Worm (Caenorhabditis elegans) whole organism, L2 larva: ENCODE results near the gene Y39H10B.3.
A peak's percentile ranks its signal among the peaks of the same experiment; 100 is the strongest.

Source experiments
- C34F6.9 ChIP-seq: fragments of 150-350 bp; optimal IDR thresholded peaks from 2 replicates; lab custom pipeline; 2014; ENCODE audit warnings: missing biosample characterization, missing genetic modification characterization
- F13H6.1 ChIP-seq: sonication (generic microtip); optimal IDR thresholded peaks from 2 replicates; lab custom pipeline; 2016; ENCODE audit warnings: missing genetic modification characterization, missing compliant biosample characterization
- R02D3.7 ChIP-seq: fragments of 150-350 bp; optimal IDR thresholded peaks from 2 replicates; lab custom pipeline; 2014; ENCODE audit warnings: missing biosample characterization, missing genetic modification characterization
- Y55F3AM.14 ChIP-seq: fragments of 200-800 bp; sonication (Bioruptor generic); optimal IDR thresholded peaks from 2 replicates; lab custom pipeline; 2018; ENCODE audit warnings: mild to moderate bottlenecking, missing genetic modification characterization, missing compliant biosample characterization
- ZK546.5 ChIP-seq: sonication (generic microtip); optimal IDR thresholded peaks from 2 replicates; lab custom pipeline; 2017; ENCODE audit warnings: missing biosample characterization, missing genetic modification characterization
- aly-2 ChIP-seq: fragments of 150-350 bp; optimal IDR thresholded peaks from 2 replicates; lab custom pipeline; 2014; ENCODE audit warnings: missing biosample characterization, missing genetic modification characterization
- ama-1 ChIP-seq: fragments of 150-350 bp; optimal IDR thresholded peaks from 2 replicates; lab custom pipeline; 2018; ENCODE audit warnings: inconsistent platforms
- blmp-1 ChIP-seq: sonication (generic microtip); optimal IDR thresholded peaks from 2 replicates; lab custom pipeline; 2017; ENCODE audit warnings: missing genetic modification characterization, mild to moderate bottlenecking, missing compliant biosample characterization, antibody characterized with exemption, moderate library complexity; ENCODE audit not compliant: insufficient read depth
- ceh-16 ChIP-seq: fragments of 150-350 bp; optimal IDR thresholded peaks from 2 replicates; lab custom pipeline; 2014; ENCODE audit warnings: missing biosample characterization, missing genetic modification characterization
- ceh-82 ChIP-seq: fragments of 150-350 bp; optimal IDR thresholded peaks from 2 replicates; lab custom pipeline; 2014; ENCODE audit warnings: missing biosample characterization, missing genetic modification characterization
- crh-2 ChIP-seq: sonication (generic microtip); optimal IDR thresholded peaks from 2 replicates; lab custom pipeline; 2017; ENCODE audit warnings: missing biosample characterization, missing genetic modification characterization
- dmd-4 ChIP-seq: sonication (generic microtip); optimal IDR thresholded peaks from 2 replicates; lab custom pipeline; 2017; ENCODE audit warnings: missing biosample characterization, missing genetic modification characterization
- elt-1 ChIP-seq: fragments of 150-350 bp; optimal IDR thresholded peaks from 2 replicates; lab custom pipeline; 2014; ENCODE audit warnings: missing biosample characterization, missing genetic modification characterization
- elt-3 ChIP-seq: sonication (generic microtip); optimal IDR thresholded peaks from 2 replicates; lab custom pipeline; 2017; ENCODE audit warnings: missing biosample characterization, missing genetic modification characterization
- fos-1 ChIP-seq: fragments of 150-350 bp; optimal IDR thresholded peaks from 2 replicates; lab custom pipeline; 2014; ENCODE audit warnings: missing biosample characterization, missing genetic modification characterization
- gmeb-1 ChIP-seq: fragments of 150-350 bp; optimal IDR thresholded peaks from 2 replicates; lab custom pipeline; 2014; ENCODE audit warnings: missing biosample characterization, missing genetic modification characterization
- lin-11 ChIP-seq: fragments of 150-350 bp; sonication (generic microtip); optimal IDR thresholded peaks from 2 replicates; lab custom pipeline; 2014; ENCODE audit warnings: missing biosample characterization, missing genetic modification characterization, inconsistent platforms, mixed read lengths
- lin-13 ChIP-seq: fragments of 150-350 bp; optimal IDR thresholded peaks from 2 replicates; lab custom pipeline; 2014; ENCODE audit warnings: missing biosample characterization, missing genetic modification reagents, missing genetic modification characterization
- lin-39 ChIP-seq: fragments of 150-350 bp; optimal IDR thresholded peaks from 2 replicates; lab custom pipeline; 2014; ENCODE audit warnings: missing biosample characterization, missing genetic modification reagents, missing genetic modification characterization
- lsy-2 ChIP-seq, 2 experiments: fragments of 150-350 bp in 1 of 2; sonication (generic microtip) in 1 of 2; optimal IDR thresholded peaks; 2 replicates each; lab custom pipeline; 2014 to 2017; ENCODE audit warnings: missing biosample characterization in 2 of 2, missing genetic modification characterization in 2 of 2
- mab-5 ChIP-seq: fragments of 150-350 bp; optimal IDR thresholded peaks from 2 replicates; lab custom pipeline; 2014; ENCODE audit warnings: missing biosample characterization, missing genetic modification characterization
- mbf-1 ChIP-seq: sonication (generic microtip); optimal IDR thresholded peaks from 2 replicates; lab custom pipeline; 2017; ENCODE audit warnings: missing biosample characterization, missing genetic modification characterization
- mdl-1 ChIP-seq, 2 experiments: fragments of 150-350 bp in 1 of 2; sonication (generic microtip) in 1 of 2; optimal IDR thresholded peaks; 2 replicates each; lab custom pipeline; 2017; ENCODE audit warnings: missing biosample characterization in 2 of 2, missing genetic modification characterization in 2 of 2
- nhr-10 ChIP-seq: sonication (generic microtip); optimal IDR thresholded peaks from 2 replicates; lab custom pipeline; 2017; ENCODE audit warnings: missing biosample characterization, missing genetic modification characterization
- nhr-11 ChIP-seq: fragments of 150-350 bp; optimal IDR thresholded peaks from 2 replicates; lab custom pipeline; 2014; ENCODE audit warnings: missing biosample characterization, missing genetic modification characterization
- nhr-12 ChIP-seq: fragments of 150-350 bp; optimal IDR thresholded peaks from 2 replicates; lab custom pipeline; 2014; ENCODE audit warnings: missing biosample characterization, missing genetic modification characterization
- nhr-129 ChIP-seq: fragments of 150-350 bp; optimal IDR thresholded peaks from 2 replicates; lab custom pipeline; 2014; ENCODE audit warnings: missing biosample characterization, missing genetic modification characterization
- nhr-21 ChIP-seq: fragments of 150-350 bp; optimal IDR thresholded peaks from 2 replicates; lab custom pipeline; 2014; ENCODE audit warnings: missing biosample characterization, missing genetic modification characterization
- nhr-23 ChIP-seq: fragments of 150-350 bp; optimal IDR thresholded peaks from 2 replicates; lab custom pipeline; 2014; ENCODE audit warnings: missing biosample characterization, missing genetic modification reagents, missing genetic modification characterization
- nhr-237 ChIP-seq: fragments of 150-350 bp; optimal IDR thresholded peaks from 2 replicates; lab custom pipeline; 2014; ENCODE audit warnings: missing biosample characterization, missing genetic modification characterization
- nhr-25 ChIP-seq: fragments of 150-350 bp; sonication (generic microtip); optimal IDR thresholded peaks from 3 replicates; lab custom pipeline; 2014; ENCODE audit warnings: missing biosample characterization, missing genetic modification characterization
- nhr-6 ChIP-seq: fragments of 150-350 bp; optimal IDR thresholded peaks from 2 replicates; lab custom pipeline; 2014; ENCODE audit warnings: missing biosample characterization, missing genetic modification characterization
- nhr-77 ChIP-seq: fragments of 150-350 bp; optimal IDR thresholded peaks from 2 replicates; lab custom pipeline; 2014; ENCODE audit warnings: missing biosample characterization, missing genetic modification characterization
- peb-1 ChIP-seq: fragments of 150-350 bp; optimal IDR thresholded peaks from 2 replicates; lab custom pipeline; 2014; ENCODE audit warnings: missing biosample characterization, missing genetic modification characterization
- sem-4 ChIP-seq: fragments of 150-350 bp; optimal IDR thresholded peaks from 2 replicates; lab custom pipeline; 2014; ENCODE audit warnings: missing biosample characterization, missing genetic modification reagents, missing genetic modification characterization
- skn-1 ChIP-seq: sonication (generic microtip); optimal IDR thresholded peaks from 2 replicates; lab custom pipeline; 2017; ENCODE audit warnings: missing biosample characterization, missing genetic modification characterization
- sma-3 ChIP-seq: sonication (generic microtip); optimal IDR thresholded peaks from 2 replicates; lab custom pipeline; 2016; ENCODE audit warnings: missing genetic modification reagents, missing genetic modification characterization, missing compliant biosample characterization
- sma-9 ChIP-seq, 2 experiments: fragments of 150-350 bp in 1 of 2; sonication (generic microtip) in 1 of 2; optimal IDR thresholded peaks; 2 replicates each; lab custom pipeline; 2014 to 2016; ENCODE audit warnings: missing genetic modification characterization in 2 of 2, mild to moderate bottlenecking in 1 of 2, missing biosample characterization in 1 of 2, missing compliant biosample characterization in 1 of 2, missing genetic modification reagents in 1 of 2, moderate library complexity in 1 of 2
- snpc-4 ChIP-seq: fragments of 150-350 bp; optimal IDR thresholded peaks from 2 replicates; lab custom pipeline; 2014; ENCODE audit warnings: missing biosample characterization, missing genetic modification characterization
- unc-39 ChIP-seq: fragments of 150-350 bp; optimal IDR thresholded peaks from 2 replicates; lab custom pipeline; 2014; ENCODE audit warnings: missing biosample characterization, missing genetic modification characterization
- unc-55 ChIP-seq: fragments of 150-350 bp; sonication (generic microtip); optimal IDR thresholded peaks from 3 replicates; lab custom pipeline; 2014; ENCODE audit warnings: missing biosample characterization, missing genetic modification reagents, missing genetic modification characterization
- unc-62 ChIP-seq: fragments of 150-350 bp; optimal IDR thresholded peaks from 2 replicates; lab custom pipeline; 2014; ENCODE audit warnings: missing biosample characterization, missing genetic modification reagents, missing genetic modification characterization
- zag-1 ChIP-seq: fragments of 150-350 bp; optimal IDR thresholded peaks from 2 replicates; lab custom pipeline; 2014; ENCODE audit warnings: missing biosample characterization, missing genetic modification characterization
- ztf-1 ChIP-seq: fragments of 200-800 bp; sonication (Bioruptor generic); conservative IDR thresholded peaks from 2 replicates; pipeline ENCODE4 v1.3.6; 2022; ENCODE audit warnings: missing genetic modification characterization, missing compliant biosample characterization
- ztf-11 ChIP-seq: sonication (generic microtip); optimal IDR thresholded peaks from 2 replicates; lab custom pipeline; 2017; ENCODE audit warnings: missing biosample characterization, missing genetic modification characterization
- ztf-4 ChIP-seq: fragments of 150-350 bp; optimal IDR thresholded peaks from 2 replicates; lab custom pipeline; 2014; ENCODE audit warnings: missing biosample characterization, missing genetic modification characterization

Y39H10B.3 gene

ce11 chrV:3637086-3637485 lies 33.5 kb upstream of the Y39H10B.3 start, which contains the start of gene srx-41:
Gene srx-41, minus strand, starts transcription at chrV:3637186.
- TF ChIP-seq unc-55 (GFP tag; lab: Kevin White, UChicago) (no peak), sma-9 (GFP tag; optimal IDR thresholded peaks at IDR 0.05; lab: Kevin White, UChicago) (no peak), sma-9 (tag; optimal IDR thresholded peaks at IDR 0.05; lab: Kevin White, UChicago) (no peak), nhr-237 (tag; lab: Kevin White, UChicago) (no peak), nhr-23 (tag; lab: Kevin White, UChicago) (no peak), aly-2 (tag; lab: Kevin White, UChicago) (no peak), nhr-12 (tag; lab: Kevin White, UChicago) (no peak), ztf-11 (tag; lab: Kevin White, UChicago) (no peak), ztf-4 (tag; lab: Kevin White, UChicago) (no peak), lsy-2 (tag; optimal IDR thresholded peaks at IDR 0.05; lab: Kevin White, UChicago) (no peak), blmp-1 (tag; lab: Kevin White, UChicago) (no peak), sma-3 (GFP tag; lab: Kevin White, UChicago) (no peak), F13H6.1 (no peak), ZK546.5 (tag; lab: Kevin White, UChicago) (no peak), fos-1 (tag; lab: Kevin White, UChicago) (no peak), unc-39 (tag; lab: Kevin White, UChicago) (no peak), skn-1 (tag; lab: Kevin White, UChicago) (no peak)

DNA sequence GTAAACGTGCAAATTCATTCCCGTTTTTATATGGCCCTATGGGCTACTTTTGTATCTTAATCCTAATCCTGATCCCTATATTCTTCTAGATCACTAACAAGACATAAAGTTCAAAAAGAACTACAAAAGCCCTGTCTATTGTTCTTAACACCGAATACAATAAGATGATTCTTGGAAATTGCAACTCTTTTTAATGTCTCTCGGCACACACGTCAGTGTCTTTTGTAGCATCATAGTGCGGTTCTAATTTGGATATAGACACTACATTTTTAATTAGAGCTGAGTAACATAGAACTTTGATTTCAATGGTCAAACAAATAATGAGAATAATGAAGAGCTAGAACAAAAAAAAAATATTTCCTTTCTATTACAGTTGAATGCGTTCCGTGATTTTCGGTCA lies 30.7 kb upstream of the Y39H10B.3 start:
- TF ChIP-seq C34F6.9 (tag; lab: Kevin White, UChicago) (no peak), ama-1 (lab: Kevin White, UChicago) (no peak), gmeb-1 (no peak), nhr-237 (tag; lab: Kevin White, UChicago) (no peak)
- TF ChIP-seq, all 48 proteins: peak for 0

ce11 chrV:3644193-3644693 lies 26.4 kb upstream of the Y39H10B.3 start, which contains the start of gene F59B1.8:
Gene F59B1.8, minus strand, starts transcription at chrV:3644243.
- TF ChIP-seq ceh-16 (tag; lab: Kevin White, UChicago) = no peak
- no peak for TF ChIP-seq unc-39 (tag; lab: Kevin White, UChicago)
- peak; percentile 55 for TF ChIP-seq sem-4
- peak; percentile 25 for TF ChIP-seq crh-2 (tag; lab: Kevin White, UChicago)
- peak in 1 of 2 experiments; percentile 49 for TF ChIP-seq lsy-2 (tag; optimal IDR thresholded peaks at IDR 0.05; lab: Kevin White, UChicago)
- no peak for TF ChIP-seq elt-1 (tag; lab: Kevin White, UChicago)
- TF ChIP-seq ama-1 (lab: Kevin White, UChicago) = no peak
- TF ChIP-seq dmd-4 (tag; lab: Kevin White, UChicago) = no peak
- TF ChIP-seq nhr-23 (tag; lab: Kevin White, UChicago) = no peak
- peak; percentile 3 for TF ChIP-seq nhr-21 (tag; lab: Kevin White, UChicago)
- peak; percentile 66 for TF ChIP-seq gmeb-1
- TF ChIP-seq R02D3.7 (tag; lab: Kevin White, UChicago) = no peak
- TF ChIP-seq lin-11 = no peak
- TF ChIP-seq Y55F3AM.14 = no peak
- no peak for TF ChIP-seq nhr-6
- TF ChIP-seq ztf-1 = no peak
- peak; percentile 97 for TF ChIP-seq sma-9 (GFP tag; optimal IDR thresholded peaks at IDR 0.05; lab: Kevin White, UChicago)
- no peak for TF ChIP-seq sma-9 (tag; optimal IDR thresholded peaks at IDR 0.05; lab: Kevin White, UChicago)
- peak; percentile 72 for TF ChIP-seq nhr-25 (tag; lab: Kevin White, UChicago)
- no peak for TF ChIP-seq ceh-82 (tag; lab: Kevin White, UChicago)
- no peak for TF ChIP-seq lin-39 (tag; lab: Kevin White, UChicago)
- TF ChIP-seq zag-1 = no peak
- TF ChIP-seq fos-1 (tag; lab: Kevin White, UChicago) = peak; percentile 91
- TF ChIP-seq C34F6.9 (tag; lab: Kevin White, UChicago) = peak; percentile 34
- no peak for TF ChIP-seq skn-1 (tag; lab: Kevin White, UChicago)
- no peak for TF ChIP-seq ztf-11 (tag; lab: Kevin White, UChicago)
- peak; percentile 78 for TF ChIP-seq F13H6.1
- TF ChIP-seq nhr-10 (tag; lab: Kevin White, UChicago) = no peak
- no peak for TF ChIP-seq unc-55 (GFP tag; lab: Kevin White, UChicago)
- TF ChIP-seq aly-2 (tag; lab: Kevin White, UChicago) = no peak
- TF ChIP-seq sma-3 (GFP tag; lab: Kevin White, UChicago) = peak; percentile 58
- peak in 1 of 2 experiments; percentile 9 for TF ChIP-seq mdl-1 (tag; optimal IDR thresholded peaks at IDR 0.05; lab: Kevin White, UChicago)
- TF ChIP-seq mbf-1 (tag; lab: Kevin White, UChicago) = no peak
- TF ChIP-seq peb-1 (tag; lab: Kevin White, UChicago) = no peak
- TF ChIP-seq ZK546.5 (tag; lab: Kevin White, UChicago) = no peak
- no peak for TF ChIP-seq blmp-1 (tag; lab: Kevin White, UChicago)
- TF ChIP-seq unc-62 (GFP tag; lab: Kevin White, UChicago) = no peak
- peak; percentile 68 for TF ChIP-seq nhr-129 (tag; lab: Kevin White, UChicago)
- no peak for TF ChIP-seq elt-3
- TF ChIP-seq nhr-12 (tag; lab: Kevin White, UChicago) = no peak
- TF ChIP-seq mab-5 (tag; lab: Kevin White, UChicago) = no peak
- TF ChIP-seq nhr-237 (tag; lab: Kevin White, UChicago) = no peak
- TF ChIP-seq lin-13 (GFP tag; lab: Kevin White, UChicago) = no peak
- TF ChIP-seq snpc-4 = no peak
- TF ChIP-seq nhr-11 (tag; lab: Kevin White, UChicago) = no peak
- no peak for TF ChIP-seq ztf-4 (tag; lab: Kevin White, UChicago)
- TF ChIP-seq nhr-77 (tag; lab: Kevin White, UChicago) = no peak
